Worm (Caenorhabditis elegans) whole organism, L2 larva: ENCODE data around the gene F44E5.1.

ENCODE experiments used
- nhr-12 ChIP-seq: fragments of 150-350 bp; optimal IDR thresholded peaks from 2 replicates; lab custom pipeline; 2014; ENCODE audit warnings: missing biosample characterization, missing genetic modification characterization
- unc-62 ChIP-seq: fragments of 150-350 bp; optimal IDR thresholded peaks from 2 replicates; lab custom pipeline; 2014; ENCODE audit warnings: missing biosample characterization, missing genetic modification reagents, missing genetic modification characterization

ce11 chrII:11739199-11739598 is 35.2 kb downstream of the F44E5.1 start, which contains the start of gene ctsa-1.2:
- TF ChIP-seq nhr-12 (tag; lab: Kevin White, UChicago) (no peak), unc-62 (GFP tag; lab: Kevin White, UChicago) (no peak)
